Worm (Caenorhabditis elegans): ENCODE measurements around the gene famk-1.
A peak's percentile ranks its signal among the peaks of the same experiment; 100 is the strongest.

The famk-1 gene

DNA sequence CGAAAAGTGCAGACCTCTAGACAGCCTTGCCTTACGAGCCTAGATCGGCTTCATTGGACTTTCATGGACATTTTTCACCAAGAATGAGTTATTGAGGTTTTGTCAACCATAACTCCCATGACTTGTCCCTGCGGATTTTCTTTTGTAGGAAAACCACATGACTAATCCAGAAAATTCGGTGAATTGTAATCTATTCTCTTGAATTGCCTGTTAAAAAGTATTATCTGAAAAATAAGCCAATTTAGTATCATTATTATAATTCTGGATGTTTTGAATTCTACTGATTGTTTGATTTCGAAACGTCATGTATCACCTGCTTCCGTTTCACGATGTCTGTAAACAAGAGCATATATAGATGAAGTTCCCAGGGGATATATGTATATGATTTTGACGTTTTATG is 24.5 kb downstream of the famk-1 start:
- TF ChIP-seq pag-3 (tag; optimal IDR thresholded peaks at IDR 0.05; ENCODE audit: borderline replicate concordance, insufficient read depth), result no peak
- no peak for TF ChIP-seq fkh-10 (GFP tag; optimal IDR thresholded peaks at IDR 0.05)
- no peak for TF ChIP-seq nhr-20 (tag; optimal IDR thresholded peaks at IDR 0.05)
- peak; percentile 68 for TF ChIP-seq sox-4 (tag; optimal IDR thresholded peaks at IDR 0.05)
- TF ChIP-seq nhr-71 (tag; optimal IDR thresholded peaks at IDR 0.05), result peak; percentile 27
- peak; percentile 95 for TF ChIP-seq dsc-1 (tag; optimal IDR thresholded peaks at IDR 0.05)
- TF ChIP-seq C34B4.2 (tag; optimal IDR thresholded peaks at IDR 0.05), result no peak
- TF ChIP-seq nhr-85 (tag), result peak; percentile 18
- TF ChIP-seq nhr-47 (tag; optimal IDR thresholded peaks at IDR 0.05), result peak; percentile 14
- peak; percentile 46 for TF ChIP-seq ceh-8 (GFP tag; optimal IDR thresholded peaks at IDR 0.05)
- no peak for TF ChIP-seq ama-1 (optimal IDR thresholded peaks at IDR 0.05)
- no peak for TF ChIP-seq sptf-1 (tag; optimal IDR thresholded peaks at IDR 0.05)
- no peak for TF ChIP-seq tbx-2 (tag; optimal IDR thresholded peaks at IDR 0.05)
- TF ChIP-seq pax-3 (tag; optimal IDR thresholded peaks at IDR 0.05), result peak; percentile 36
- no peak for TF ChIP-seq blmp-1 (tag; optimal IDR thresholded peaks at IDR 0.05)
- no peak for TF ChIP-seq nhr-28 (tag; optimal IDR thresholded peaks at IDR 0.05)
- peak; percentile 50 for TF ChIP-seq fkh-8 (tag; optimal IDR thresholded peaks at IDR 0.05)
- no peak for TF ChIP-seq elt-2 (tag; optimal IDR thresholded peaks at IDR 0.05)

DNA sequence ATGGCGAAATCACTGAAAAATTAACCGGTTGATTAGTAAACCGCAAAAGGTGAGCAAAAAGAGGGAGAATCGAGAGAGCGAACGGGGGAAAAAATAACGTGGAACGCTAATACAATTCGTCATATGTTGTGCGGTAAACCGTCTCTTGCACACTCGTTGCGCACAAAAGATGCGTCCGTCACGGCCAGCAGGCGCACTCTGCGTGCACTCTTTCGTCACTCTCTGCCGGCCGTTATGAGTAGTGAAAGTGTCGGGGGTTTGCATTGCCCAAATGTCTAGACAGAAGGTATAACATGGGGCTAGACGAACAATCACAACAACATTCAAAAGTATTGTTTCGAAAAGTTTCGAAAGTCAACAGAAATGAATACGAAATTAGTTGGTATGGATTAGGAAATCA is 31.6 kb downstream of the famk-1 start, which contains the start of gene pkhm-2:
Gene pkhm-2 (minus strand): TSS at position 12 of the 400 bp plus-strand sequence.
- TF ChIP-seq efl-3 (GFP tag; optimal IDR thresholded peaks at IDR 0.05) (no peak), dsc-1 (tag; optimal IDR thresholded peaks at IDR 0.05) (peak; percentile 89), fkh-4 (tag; optimal IDR thresholded peaks at IDR 0.05; ENCODE audit: borderline replicate concordance) (no peak), ceh-90 (tag; optimal IDR thresholded peaks at IDR 0.05) (no peak), C04F5.9 (tag; optimal IDR thresholded peaks at IDR 0.05) (peak; percentile 47), nhr-237 (tag; optimal IDR thresholded peaks at IDR 0.05) (peak; percentile 76), elt-2 (tag; optimal IDR thresholded peaks at IDR 0.05) (peak; percentile 67), irx-1 (tag; optimal IDR thresholded peaks at IDR 0.05) (peak; percentile 86), xbp-1 (tag; optimal IDR thresholded peaks at IDR 0.05) (peak; percentile 88), swsn-7 (tag; optimal IDR thresholded peaks at IDR 0.05) (peak; percentile 95), pag-3 (tag; optimal IDR thresholded peaks at IDR 0.05; ENCODE audit: borderline replicate concordance, insufficient read depth) (peak; percentile 22), nhr-71 (tag; optimal IDR thresholded peaks at IDR 0.05) (peak; percentile 94), zag-1 (tag; optimal IDR thresholded peaks at IDR 0.05) (no peak), hlh-17 (GFP tag; optimal IDR thresholded peaks at IDR 0.05; ENCODE audit: borderline replicate concordance) (no peak), nhr-76 (tag; optimal IDR thresholded peaks at IDR 0.05) (no peak), lin-14 (GFP tag; optimal IDR thresholded peaks at IDR 0.05) (peak; percentile 96), lin-35 (GFP tag; optimal IDR thresholded peaks at IDR 0.05) (peak; percentile 77 to 90), vab-15 (tag; optimal IDR thresholded peaks at IDR 0.05) (no peak), unc-130 (tag; optimal IDR thresholded peaks at IDR 0.05) (peak; percentile 78), fkh-8 (tag; optimal IDR thresholded peaks at IDR 0.05) (peak; percentile 74), mep-1 (tag; optimal IDR thresholded peaks at IDR 0.05) (peak; percentile 92), elt-3 (tag; optimal IDR thresholded peaks at IDR 0.05) (peak in 5 of 6 experiments; percentile 31 to 88 (median 71)), snpc-4 (tag; optimal IDR thresholded peaks at IDR 0.05) (peak; percentile 91), unc-98 (GFP tag; IDR thresholded peaks at IDR 0.05) (no peak), aly-2 (tag; optimal IDR thresholded peaks at IDR 0.05) (peak; percentile 31), tbx-2 (tag; optimal IDR thresholded peaks at IDR 0.05) (peak; percentile 89), sox-4 (tag; optimal IDR thresholded peaks at IDR 0.05) (peak; percentile 68), tlp-1 (tag; optimal IDR thresholded peaks at IDR 0.05) (no peak), ztf-4 (tag; optimal IDR thresholded peaks at IDR 0.05) (peak; percentile 86), unc-62 (GFP tag; optimal IDR thresholded peaks at IDR 0.05) (no peak), egl-27 (tag; optimal IDR thresholded peaks at IDR 0.05) (no peak), nhr-85 (tag) (peak; percentile 97), nhr-77 (tag; optimal IDR thresholded peaks at IDR 0.05) (peak; percentile 90), nhr-20 (tag; optimal IDR thresholded peaks at IDR 0.05) (peak; percentile 94), ceh-63 (GFP tag; optimal IDR thresholded peaks at IDR 0.05) (no peak), ces-1 (GFP tag; optimal IDR thresholded peaks at IDR 0.05) (no peak), blmp-1 (tag; optimal IDR thresholded peaks at IDR 0.05) (peak; percentile 98), nhr-84 (tag; optimal IDR thresholded peaks at IDR 0.05) (no peak), efl-1 (optimal IDR thresholded peaks at IDR 0.05) (peak; percentile 79 to 82), efl-1 (GFP tag; optimal IDR thresholded peaks at IDR 0.05 in 1 of 2) (peak; percentile 76 to 98), skn-1 (tag; optimal IDR thresholded peaks at IDR 0.05) (peak; percentile 79), jun-1 (tag; optimal IDR thresholded peaks at IDR 0.05) (peak; percentile 84), lin-15B (tag; optimal IDR thresholded peaks at IDR 0.05) (peak; percentile 52)

Data from whole organism, L1 larva.